Fruit fly (Drosophila melanogaster): ENCODE measurements around the gene MsrA.

The MsrA gene

dm6 chr3L:15501646-15501972 is 9.2 kb upstream of the MsrA start:
- TF ChIP-seq dsf (GFP tag; optimal IDR thresholded peaks at IDR 0.05; ENCODE audit: borderline replicate concordance), result no peak
- TF ChIP-seq woc (GFP tag; optimal IDR thresholded peaks at IDR 0.05), result peak; percentile 32
- no peak for TF ChIP-seq OdsH (GFP tag; optimal IDR thresholded peaks at IDR 0.05)
- TF ChIP-seq Rel (GFP tag; optimal IDR thresholded peaks at IDR 0.05), result no peak
- no peak for TF ChIP-seq Rel (tag; optimal IDR thresholded peaks at IDR 0.05)
- no peak for TF ChIP-seq Abd-B (GFP tag; optimal IDR thresholded peaks at IDR 0.05)
- TF ChIP-seq ey (GFP tag; optimal IDR thresholded peaks at IDR 0.05), result no peak

dm6 chr3L:15502256-15502655 is 8.6 kb upstream of the MsrA start:
- no peak for TF ChIP-seq sage (GFP tag; optimal IDR thresholded peaks at IDR 0.05)
- TF ChIP-seq dmrt93B (GFP tag; optimal IDR thresholded peaks at IDR 0.05), result no peak
- no peak for TF ChIP-seq N (GFP tag; optimal IDR thresholded peaks at IDR 0.05)
- TF ChIP-seq dsf (GFP tag; optimal IDR thresholded peaks at IDR 0.05; ENCODE audit: borderline replicate concordance), result no peak
- TF ChIP-seq HLH106 (tag; optimal IDR thresholded peaks at IDR 0.05), result no peak
- no peak for TF ChIP-seq Vsx2 (GFP tag; optimal IDR thresholded peaks at IDR 0.05; ENCODE audit: partially characterized antibody)
- no peak for TF ChIP-seq Sp1 (GFP tag; optimal IDR thresholded peaks at IDR 0.05)
- TF ChIP-seq ey (GFP tag; optimal IDR thresholded peaks at IDR 0.05), result no peak
- TF ChIP-seq Hr83 (GFP tag; optimal IDR thresholded peaks at IDR 0.05; ENCODE audit: poor library complexity, severe bottlenecking), result no peak
- TF ChIP-seq psq (GFP tag; optimal IDR thresholded peaks at IDR 0.05), result no peak
- TF ChIP-seq foxo (GFP tag; optimal IDR thresholded peaks at IDR 0.05), result no peak
- TF ChIP-seq Myc (optimal IDR thresholded peaks at IDR 0.05), result no peak
- TF ChIP-seq GATAd (GFP tag; optimal IDR thresholded peaks at IDR 0.05), result no peak
- no peak for TF ChIP-seq CG9705 (GFP tag; optimal IDR thresholded peaks at IDR 0.05)

- no peak for TF ChIP-seq br (GFP tag; optimal IDR thresholded peaks at IDR 0.05)
- no peak for TF ChIP-seq Rel (GFP tag; optimal IDR thresholded peaks at IDR 0.05)
- TF ChIP-seq Rel (tag; optimal IDR thresholded peaks at IDR 0.05), result peak; percentile 29
- peak; percentile 14 for TF ChIP-seq sage (GFP tag; optimal IDR thresholded peaks at IDR 0.05)
Measured at dm6 chr3L:15504687-15505086, 6.2 kb upstream of the MsrA start, which contains the start of gene CG7857. CG7857 (minus strand) TSS chr3L:15504894.

- TF ChIP-seq lola (GFP tag; optimal IDR thresholded peaks at IDR 0.05) (no peak), sage (GFP tag; optimal IDR thresholded peaks at IDR 0.05) (peak; percentile 2)
Measured at dm6 chr3L:15506174-15506926, 4.5 kb upstream of the MsrA start.

DNA sequence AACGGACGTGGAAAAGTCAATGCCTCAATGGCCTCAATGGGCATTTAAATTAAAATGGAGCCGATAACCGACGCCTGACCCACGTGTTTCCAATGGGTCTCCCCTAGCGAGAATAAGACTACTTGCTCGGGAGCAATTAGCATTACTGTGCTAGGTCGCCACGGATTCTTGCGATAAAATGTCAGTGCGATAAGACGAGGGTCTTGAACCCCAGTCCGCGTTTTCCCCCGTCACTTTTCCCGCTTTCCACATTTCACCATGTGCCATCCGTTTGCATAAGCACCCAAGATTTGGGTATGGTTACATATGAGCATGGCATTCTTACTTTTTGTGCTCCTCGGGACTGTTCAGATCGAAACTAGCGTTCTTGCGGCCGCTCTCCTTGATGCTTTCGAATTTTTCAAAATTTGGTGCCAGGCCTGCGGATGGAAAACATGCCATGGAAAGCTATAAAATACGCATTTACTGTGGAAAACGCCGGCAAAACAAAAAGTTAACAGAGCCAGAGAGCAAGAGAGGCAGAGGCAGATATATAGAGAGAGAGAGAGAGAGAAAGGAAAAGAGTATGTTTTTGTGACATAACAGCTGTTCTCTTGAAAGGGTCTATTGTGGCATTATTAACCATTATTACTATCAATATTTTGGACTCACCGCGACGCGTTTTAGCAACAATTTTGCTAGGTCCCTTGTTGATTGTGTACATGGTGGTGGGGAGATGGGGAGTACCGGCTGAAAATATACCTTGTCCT is 3.5 kb upstream of the MsrA start:
- no peak for TF ChIP-seq dmrt93B (GFP tag; optimal IDR thresholded peaks at IDR 0.05)
- TF ChIP-seq Dif (GFP tag; optimal IDR thresholded peaks at IDR 0.05; ENCODE audit: partially characterized antibody), result peak; percentile 92
- TF ChIP-seq dl (GFP tag; optimal IDR thresholded peaks at IDR 0.05; ENCODE audit: insufficient read depth in 1 of 2, partially characterized antibody in 2 of 2), result peak; percentile 80 to 81
- no peak for TF ChIP-seq Rel (GFP tag; optimal IDR thresholded peaks at IDR 0.05)
- TF ChIP-seq Rel (tag; optimal IDR thresholded peaks at IDR 0.05), result peak; percentile 95
- no peak for TF ChIP-seq psq (GFP tag; optimal IDR thresholded peaks at IDR 0.05)

dm6 chr3L:15508233-15508632 is 2.6 kb upstream of the MsrA start, which contains the start of gene CG7841:
CG7841 (minus strand) TSS chr3L:15508252.
- TF ChIP-seq rgr (GFP tag; optimal IDR thresholded peaks at IDR 0.05), result peak; percentile 99
- TF ChIP-seq sv (GFP tag; optimal IDR thresholded peaks at IDR 0.05), result peak; percentile 98
- TF ChIP-seq fru (GFP tag; optimal IDR thresholded peaks at IDR 0.05), result peak; percentile 99
- TF ChIP-seq brk (GFP tag; optimal IDR thresholded peaks at IDR 0.05), result peak; percentile 98
- TF ChIP-seq Hr78 (GFP tag; optimal IDR thresholded peaks at IDR 0.05), result no peak
- TF ChIP-seq woc (GFP tag; optimal IDR thresholded peaks at IDR 0.05), result peak; percentile 96
- no peak for TF ChIP-seq Abd-B (GFP tag; optimal IDR thresholded peaks at IDR 0.05)
- TF ChIP-seq HLH106 (tag; optimal IDR thresholded peaks at IDR 0.05), result peak; percentile 99
- TF ChIP-seq Dif (GFP tag; optimal IDR thresholded peaks at IDR 0.05; ENCODE audit: partially characterized antibody), result no peak
- peak; percentile 89 for TF ChIP-seq Rel (GFP tag; optimal IDR thresholded peaks at IDR 0.05)
- peak; percentile 95 for TF ChIP-seq Rel (tag; optimal IDR thresholded peaks at IDR 0.05)
- TF ChIP-seq dmrt93B (GFP tag; optimal IDR thresholded peaks at IDR 0.05), result peak; percentile 94
- peak; percentile 99 for TF ChIP-seq h (GFP tag; optimal IDR thresholded peaks at IDR 0.05)
- peak; percentile 93 for TF ChIP-seq psq (GFP tag; optimal IDR thresholded peaks at IDR 0.05)
- TF ChIP-seq pan (optimal IDR thresholded peaks at IDR 0.05), result no peak
- peak; percentile 97 for TF ChIP-seq CG32264 (GFP tag; optimal IDR thresholded peaks at IDR 0.05)
- TF ChIP-seq GATAd (GFP tag; optimal IDR thresholded peaks at IDR 0.05), result no peak
- no peak for TF ChIP-seq dl (GFP tag; optimal IDR thresholded peaks at IDR 0.05; ENCODE audit: insufficient read depth in 1 of 2, partially characterized antibody in 2 of 2)
- TF ChIP-seq Myc (optimal IDR thresholded peaks at IDR 0.05), result no peak
- peak; percentile 98 for TF ChIP-seq CG9705 (GFP tag; optimal IDR thresholded peaks at IDR 0.05)
- peak; percentile 99 for TF ChIP-seq OdsH (GFP tag; optimal IDR thresholded peaks at IDR 0.05)
- peak; percentile 85 for TF ChIP-seq Mio (GFP tag; optimal IDR thresholded peaks at IDR 0.05)
- TF ChIP-seq Vsx2 (GFP tag; optimal IDR thresholded peaks at IDR 0.05; ENCODE audit: partially characterized antibody), result no peak
- TF ChIP-seq br (GFP tag; optimal IDR thresholded peaks at IDR 0.05), result peak; percentile 99
- TF ChIP-seq Dfd (GFP tag; optimal IDR thresholded peaks at IDR 0.05), result no peak
- TF ChIP-seq foxo (GFP tag; optimal IDR thresholded peaks at IDR 0.05), result peak; percentile 96 to 99
- TF ChIP-seq ey (GFP tag; optimal IDR thresholded peaks at IDR 0.05), result peak; percentile 97
- no peak for TF ChIP-seq Hr83 (GFP tag; optimal IDR thresholded peaks at IDR 0.05; ENCODE audit: poor library complexity, severe bottlenecking)
- TF ChIP-seq usp (GFP tag; optimal IDR thresholded peaks at IDR 0.05), result no peak
- TF ChIP-seq dsf (GFP tag; optimal IDR thresholded peaks at IDR 0.05; ENCODE audit: borderline replicate concordance), result peak; percentile 83

All from whole organism, wandering third instar larva.